Fruit fly (Drosophila melanogaster): ENCODE data around the gene CG5445.

- TF ChIP-seq CG8478 (optimal IDR thresholded peaks at IDR 0.05) = no peak
- no peak for TF ChIP-seq CTCF (optimal IDR thresholded peaks at IDR 0.05)
These were observed 37.4 kb upstream of the CG5445 start, which contains the start of gene CG8915 for dm6 chrX:17244854-17245253.

All from S2 (cell line).